Worm (Caenorhabditis elegans): ENCODE measurements around the gene nhr-38.
"Not testable (repeated sequence)": the region's sequence is repeated elsewhere in the genome, so short reads cannot be mapped to it uniquely, and the experiment has no call there.

nhr-38 gene

DNA sequence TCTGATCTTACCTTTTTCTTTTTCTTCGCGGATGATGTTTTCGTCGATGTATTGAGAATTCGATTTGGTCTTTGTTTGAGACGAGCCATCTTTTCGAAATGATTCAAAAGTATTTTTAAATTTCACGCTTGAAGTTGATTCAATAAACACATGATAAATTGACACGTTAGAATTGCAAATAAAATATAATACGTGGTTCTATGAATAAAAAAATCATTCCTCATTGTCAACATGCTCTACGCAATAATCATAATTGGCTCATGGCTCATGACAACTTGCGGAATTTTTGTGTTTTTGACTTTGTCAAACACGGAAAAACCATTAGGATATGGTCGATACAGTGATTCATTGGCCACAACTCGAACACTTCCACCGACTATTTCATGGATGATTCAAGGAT, 26.6 kb upstream of the nhr-38 start, which contains the start of the genes htas-1 and ZK1251.3:
Gene htas-1, minus strand, starts transcription at position 101 of the 400 bp plus-strand sequence.
Gene ZK1251.3, plus strand, starts transcription at position 226 of the 400 bp plus-strand sequence.
- TF ChIP-seq ces-1 (GFP tag; optimal IDR thresholded peaks at IDR 0.05), result no peak

DNA sequence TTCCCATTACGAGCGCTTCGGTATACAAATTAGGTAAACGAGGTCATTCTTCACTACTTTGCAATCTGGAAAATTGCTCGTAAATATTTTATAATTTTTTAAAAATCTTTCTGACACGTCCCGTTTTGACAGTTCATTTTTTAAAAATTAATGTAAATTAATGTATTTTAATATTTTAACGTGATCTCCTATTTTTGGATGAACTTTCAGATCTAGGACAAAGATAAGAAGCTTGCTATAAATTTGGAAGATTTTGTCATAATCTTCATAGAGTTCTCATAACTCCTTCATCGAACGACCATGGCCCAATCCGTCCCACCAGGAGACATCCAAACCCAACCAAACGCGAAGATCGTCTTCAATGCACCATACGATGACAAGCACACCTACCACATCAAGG, 21.3 kb upstream of the nhr-38 start, which contains the start of gene msp-76:
Gene msp-76, plus strand, starts transcription at position 301 of the 400 bp plus-strand sequence.
- TF ChIP-seq hlh-1 (tag; optimal IDR thresholded peaks at IDR 0.05); ceh-83 (GFP tag; optimal IDR thresholded peaks at IDR 0.05); zip-8 (tag; optimal IDR thresholded peaks at IDR 0.05): not testable (repeated sequence)

DNA sequence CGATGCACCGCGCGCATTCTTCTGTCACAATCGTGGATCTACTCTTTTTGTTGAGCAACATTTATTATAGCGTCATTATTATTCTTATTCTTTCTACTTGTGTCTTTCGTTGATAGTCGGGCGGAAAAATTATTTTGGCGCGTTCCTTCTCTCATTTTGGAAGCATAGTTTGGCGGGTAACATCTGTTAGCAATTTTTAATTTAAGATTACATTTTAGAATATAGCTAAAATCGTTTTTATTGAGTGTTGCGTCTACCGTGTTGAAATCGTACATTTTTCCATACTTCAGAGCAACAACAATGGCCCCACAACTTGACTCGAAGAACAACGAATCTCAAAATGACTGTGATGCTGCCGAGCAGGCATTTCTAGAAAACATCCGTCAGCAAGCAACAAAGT, 19.3 kb upstream of the nhr-38 start, which contains the start of gene sdz-36:
Gene sdz-36, plus strand, starts transcription at position 301 of the 400 bp plus-strand sequence.
- TF ChIP-seq ces-1 (GFP tag; optimal IDR thresholded peaks at IDR 0.05) (no peak), nhr-76 (tag; optimal IDR thresholded peaks at IDR 0.05) (no peak), elt-3 (tag; optimal IDR thresholded peaks at IDR 0.05) (no peak), cnd-1 (tag; optimal IDR thresholded peaks at IDR 0.05) (no peak), drap-1 (GFP tag; optimal IDR thresholded peaks at IDR 0.05) (no peak), blmp-1 (tag; optimal IDR thresholded peaks at IDR 0.05) (no peak), mls-2 (tag; optimal IDR thresholded peaks at IDR 0.05) (no peak), sem-2 (GFP tag; optimal IDR thresholded peaks at IDR 0.05) (no peak), unc-62 (GFP tag; optimal IDR thresholded peaks at IDR 0.05) (no peak), nhr-2 (tag; optimal IDR thresholded peaks at IDR 0.05) (no peak), lin-32 (GFP tag; optimal IDR thresholded peaks at IDR 0.05) (no peak)

DNA sequence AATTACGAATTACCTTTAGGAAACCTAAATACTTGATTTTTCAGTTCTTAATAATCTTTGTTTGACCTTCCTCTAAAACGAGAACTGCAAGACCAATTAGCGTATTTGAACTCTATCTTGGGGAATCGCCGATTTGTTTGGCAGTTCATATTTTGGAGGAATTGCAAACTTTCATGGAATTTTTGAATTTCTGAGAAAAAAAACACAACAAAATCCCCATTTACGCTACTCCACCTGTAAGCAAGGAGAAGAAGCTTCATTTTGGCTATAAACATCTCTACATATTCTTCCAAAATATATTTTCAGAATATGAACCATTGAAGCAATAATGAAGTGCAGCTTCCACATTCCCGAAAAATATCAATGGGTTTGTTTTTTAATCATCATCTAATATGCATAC, 17.1 kb upstream of the nhr-38 start, which contains the start of gene twk-9:
Gene twk-9, plus strand, starts transcription at position 301 of the 400 bp plus-strand sequence.
- TF ChIP-seq zip-8 (tag; optimal IDR thresholded peaks at IDR 0.05) (no peak), flh-1 (GFP tag; optimal IDR thresholded peaks at IDR 0.05) (no peak), sptf-1 (tag; optimal IDR thresholded peaks at IDR 0.05) (no peak), ham-2 (GFP tag; optimal IDR thresholded peaks at IDR 0.05) (no peak), mls-2 (tag; optimal IDR thresholded peaks at IDR 0.05) (no peak), nhr-237 (tag; optimal IDR thresholded peaks at IDR 0.05) (no peak), unc-39 (tag; optimal IDR thresholded peaks at IDR 0.05) (no peak)

DNA sequence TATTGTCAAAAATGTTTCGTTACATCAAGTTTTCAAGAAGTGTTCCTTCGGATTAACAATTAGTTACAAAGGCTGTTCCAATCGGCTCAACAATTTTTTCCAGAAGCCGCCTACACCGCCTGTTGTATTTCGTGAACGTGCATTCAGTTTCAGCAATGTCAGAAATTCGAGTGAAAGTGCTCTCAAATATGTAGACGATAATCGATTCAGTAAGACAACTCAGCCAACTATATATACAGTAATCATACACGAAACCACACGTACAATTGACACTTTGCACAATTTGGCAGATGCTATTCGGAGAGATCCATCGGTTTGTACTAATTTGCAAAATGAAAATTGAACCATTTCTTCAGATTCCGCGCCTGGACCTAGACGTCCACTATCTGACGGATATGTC, 13.5 kb upstream of the nhr-38 start:
- TF ChIP-seq mab-5 (tag; optimal IDR thresholded peaks at IDR 0.05), result no peak
- TF ChIP-seq tbx-8 (GFP tag; optimal IDR thresholded peaks at IDR 0.05), result no peak
- TF ChIP-seq lin-13 (tag; optimal IDR thresholded peaks at IDR 0.05), result no peak
- no peak for TF ChIP-seq elt-1 (tag; optimal IDR thresholded peaks at IDR 0.05; ENCODE audit: borderline replicate concordance, insufficient read depth)
- no peak for TF ChIP-seq lin-32 (GFP tag; optimal IDR thresholded peaks at IDR 0.05)
- TF ChIP-seq ces-1 (GFP tag; optimal IDR thresholded peaks at IDR 0.05), result no peak
- no peak for TF ChIP-seq unc-120 (tag; optimal IDR thresholded peaks at IDR 0.05; ENCODE audit: poor library complexity, severe bottlenecking)
- TF ChIP-seq unc-62 (GFP tag; optimal IDR thresholded peaks at IDR 0.05), result no peak
- TF ChIP-seq blmp-1 (tag; optimal IDR thresholded peaks at IDR 0.05), result no peak
- no peak for TF ChIP-seq snpc-4 (tag; optimal IDR thresholded peaks at IDR 0.05)
- TF ChIP-seq ceh-83 (GFP tag; optimal IDR thresholded peaks at IDR 0.05), result no peak
- TF ChIP-seq flh-1 (GFP tag; optimal IDR thresholded peaks at IDR 0.05), result no peak
- no peak for TF ChIP-seq ztf-11 (tag; optimal IDR thresholded peaks at IDR 0.05)
- no peak for TF ChIP-seq nhr-28 (tag; optimal IDR thresholded peaks at IDR 0.05)
- TF ChIP-seq nhr-76 (tag; optimal IDR thresholded peaks at IDR 0.05), result no peak

DNA sequence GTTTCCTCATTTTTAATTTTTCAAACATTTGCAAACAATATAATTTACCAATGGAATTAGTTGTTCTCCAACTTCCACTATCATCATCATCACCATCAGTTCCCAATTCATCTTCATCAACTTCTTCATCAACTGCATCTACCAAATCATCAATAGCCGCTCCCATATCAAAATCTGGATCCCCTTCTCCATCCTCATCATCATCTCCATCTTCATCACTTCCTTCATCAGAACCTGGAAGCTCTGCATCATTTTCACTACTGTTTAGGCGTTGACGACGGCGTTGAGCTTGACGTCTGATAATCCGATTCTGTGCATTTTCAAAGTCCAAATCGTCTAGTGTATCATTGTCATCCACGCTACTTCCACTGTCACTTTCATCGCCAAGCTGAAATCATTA, 12.1 kb upstream of the nhr-38 start:
- TF ChIP-seq nhr-76 (tag; optimal IDR thresholded peaks at IDR 0.05) (no peak), elt-3 (tag; optimal IDR thresholded peaks at IDR 0.05) (no peak), cnd-1 (tag; optimal IDR thresholded peaks at IDR 0.05) (no peak), elt-1 (tag; optimal IDR thresholded peaks at IDR 0.05; ENCODE audit: borderline replicate concordance, insufficient read depth) (no peak), mep-1 (tag; optimal IDR thresholded peaks at IDR 0.05) (no peak), lsy-2 (tag; optimal IDR thresholded peaks at IDR 0.05) (no peak), unc-120 (tag; optimal IDR thresholded peaks at IDR 0.05; ENCODE audit: poor library complexity, severe bottlenecking) (no peak), lin-32 (GFP tag; optimal IDR thresholded peaks at IDR 0.05) (no peak), mab-5 (tag; optimal IDR thresholded peaks at IDR 0.05) (no peak), blmp-1 (tag; optimal IDR thresholded peaks at IDR 0.05) (no peak), snpc-4 (tag; optimal IDR thresholded peaks at IDR 0.05) (no peak), tbx-8 (GFP tag; optimal IDR thresholded peaks at IDR 0.05) (no peak), nhr-2 (tag; optimal IDR thresholded peaks at IDR 0.05) (no peak), ztf-11 (tag; optimal IDR thresholded peaks at IDR 0.05) (no peak), pha-4 (tag; optimal IDR thresholded peaks at IDR 0.05) (no peak), ces-1 (GFP tag; optimal IDR thresholded peaks at IDR 0.05) (no peak), lin-13 (tag; optimal IDR thresholded peaks at IDR 0.05) (no peak), M03D4.4 (tag; optimal IDR thresholded peaks at IDR 0.05) (no peak), ceh-39 (tag; optimal IDR thresholded peaks at IDR 0.05) (no peak), unc-62 (GFP tag; optimal IDR thresholded peaks at IDR 0.05) (no peak)

Measured in whole organism, mixed stage, embryonic.